Worm (Caenorhabditis elegans): Measurements from ENCODE around the gene F07C3.2.

F07C3.2 gene

DNA sequence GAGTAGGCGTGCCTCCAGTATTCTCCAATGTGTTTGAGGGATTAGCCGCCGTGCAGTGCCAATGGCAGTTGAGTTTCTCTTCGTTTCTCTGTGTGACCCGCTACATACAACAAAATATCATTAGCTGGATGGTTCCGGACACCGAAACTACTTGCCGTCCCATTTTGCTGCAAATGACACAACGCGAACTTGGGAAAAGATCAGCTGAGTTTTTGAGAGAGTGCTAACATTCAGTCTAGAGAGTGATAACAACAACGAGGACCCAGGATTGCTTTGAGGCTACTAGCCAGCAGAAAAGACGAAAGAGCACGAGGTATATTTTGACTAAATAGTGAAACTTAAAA lies 6.5 kb upstream of the F07C3.2 start:
- TF ChIP-seq elt-3 (tag; optimal IDR thresholded peaks at IDR 0.05) (no peak), pha-4 (tag; optimal IDR thresholded peaks at IDR 0.05) (no peak), fkh-2 (tag; optimal IDR thresholded peaks at IDR 0.05) (no peak), lsy-12 (tag; optimal IDR thresholded peaks at IDR 0.05) (no peak), nhr-43 (tag; optimal IDR thresholded peaks at IDR 0.05; ENCODE audit: poor library complexity, severe bottlenecking) (no peak), mdl-1 (tag; optimal IDR thresholded peaks at IDR 0.05) (no peak), nhr-237 (tag; optimal IDR thresholded peaks at IDR 0.05) (no peak), daf-12 (tag; optimal IDR thresholded peaks at IDR 0.05) (no peak), R02D3.7 (tag; optimal IDR thresholded peaks at IDR 0.05) (no peak), mml-1 (tag; optimal IDR thresholded peaks at IDR 0.05) (no peak), unc-62 (GFP tag; optimal IDR thresholded peaks at IDR 0.05) (no peak), nhr-76 (tag; optimal IDR thresholded peaks at IDR 0.05) (no peak), lin-39 (tag; optimal IDR thresholded peaks at IDR 0.05) (no peak)

DNA sequence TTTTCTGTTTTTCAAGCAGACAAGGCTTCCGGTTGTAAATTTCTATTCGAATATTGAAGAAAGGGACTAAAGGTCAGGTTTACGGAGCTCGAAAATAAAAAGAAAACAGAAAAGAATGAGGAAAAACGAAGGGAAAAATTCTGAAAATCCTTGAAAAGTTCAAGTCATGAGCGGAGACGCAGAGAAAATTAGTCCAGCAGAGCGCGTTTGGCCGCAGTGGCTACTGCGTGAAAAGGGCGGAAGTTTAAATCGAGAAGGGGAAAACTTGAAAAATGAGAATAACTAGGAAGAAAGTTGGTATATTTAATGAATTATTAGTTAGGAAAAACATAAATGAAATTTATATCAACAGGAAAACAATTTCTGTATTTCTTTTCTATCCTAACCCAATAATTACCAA lies 5.5 kb upstream of the F07C3.2 start:
- TF ChIP-seq egl-5 (tag; optimal IDR thresholded peaks at IDR 0.05) (peak; percentile 28), lin-15B (tag; optimal IDR thresholded peaks at IDR 0.05) (peak; percentile 75), skn-1 (tag; optimal IDR thresholded peaks at IDR 0.05) (peak; percentile 46), daf-12 (tag; optimal IDR thresholded peaks at IDR 0.05) (no peak), aly-2 (tag; optimal IDR thresholded peaks at IDR 0.05) (no peak), elt-2 (tag; optimal IDR thresholded peaks at IDR 0.05) (peak; percentile 44), jun-1 (tag; optimal IDR thresholded peaks at IDR 0.05) (no peak), ceh-28 (tag; optimal IDR thresholded peaks at IDR 0.05) (no peak), pha-4 (tag; optimal IDR thresholded peaks at IDR 0.05) (peak; percentile 77), ceh-82 (tag; optimal IDR thresholded peaks at IDR 0.05) (no peak), nhr-67 (tag; optimal IDR thresholded peaks at IDR 0.05) (no peak), nhr-77 (tag; optimal IDR thresholded peaks at IDR 0.05) (no peak), unc-39 (tag; optimal IDR thresholded peaks at IDR 0.05) (no peak), unc-62 (GFP tag; optimal IDR thresholded peaks at IDR 0.05) (no peak), ztf-11 (tag; optimal IDR thresholded peaks at IDR 0.05) (no peak), hmg-11 (tag; optimal IDR thresholded peaks at IDR 0.05) (peak; percentile 28), tbx-2 (tag; optimal IDR thresholded peaks at IDR 0.05) (no peak), nhr-23 (tag; optimal IDR thresholded peaks at IDR 0.05) (peak; percentile 51), egl-27 (tag; optimal IDR thresholded peaks at IDR 0.05) (no peak), nhr-25 (tag; optimal IDR thresholded peaks at IDR 0.05) (peak; percentile 55), nhr-43 (tag; optimal IDR thresholded peaks at IDR 0.05; ENCODE audit: poor library complexity, severe bottlenecking) (no peak), pqm-1 (tag; optimal IDR thresholded peaks at IDR 0.05) (peak; percentile 21), nhr-237 (tag; optimal IDR thresholded peaks at IDR 0.05) (no peak), elt-1 (tag; optimal IDR thresholded peaks at IDR 0.05) (no peak), nfya-1 (tag; optimal IDR thresholded peaks at IDR 0.05; ENCODE audit: insufficient read depth) (peak; percentile 79)

DNA sequence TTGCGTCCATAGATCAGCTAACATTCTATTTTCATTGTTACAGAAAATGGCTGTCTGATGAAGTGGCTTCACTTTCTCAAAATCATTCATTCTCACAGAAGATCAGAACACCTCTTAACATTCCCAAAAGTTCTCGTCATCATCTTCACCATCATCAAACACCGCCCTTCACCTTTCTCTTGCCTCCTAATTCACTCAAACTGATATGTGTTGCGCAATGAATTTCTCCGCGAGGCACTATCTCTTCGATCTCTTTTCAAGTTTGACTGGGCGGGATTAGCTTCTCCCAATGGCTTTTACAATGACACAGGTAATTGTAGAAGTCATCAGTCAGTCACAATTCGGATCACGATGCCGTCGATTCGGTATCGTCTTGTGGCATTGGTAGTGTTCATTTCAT lies 4.3 kb upstream of the F07C3.2 start, which contains the start of gene grd-6:
Gene grd-6, plus strand, starts transcription at position 301 of the 400 bp plus-strand sequence.
- no peak for TF ChIP-seq nhr-237 (tag; optimal IDR thresholded peaks at IDR 0.05)
- peak; percentile 25 for TF ChIP-seq nhr-25 (tag; optimal IDR thresholded peaks at IDR 0.05)

DNA sequence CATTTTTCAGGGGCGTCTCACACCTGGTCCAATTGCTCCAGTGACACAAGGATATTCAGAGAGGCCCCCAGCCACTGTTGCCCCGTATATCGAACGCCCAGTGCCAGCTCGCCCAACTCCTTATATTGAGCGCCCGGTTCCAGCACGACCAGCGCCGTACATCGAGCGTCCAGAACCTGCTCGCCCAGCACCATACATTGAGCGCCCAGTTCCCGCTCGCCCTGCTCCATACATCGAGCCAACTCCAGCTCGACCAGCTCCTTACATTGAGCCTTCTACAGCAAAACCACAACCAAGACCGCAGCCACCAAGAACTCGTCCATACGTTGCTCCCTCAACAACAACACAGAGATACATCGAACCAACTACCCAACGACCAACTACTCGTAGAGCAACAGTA lies 3.1 kb upstream of the F07C3.2 start:
- TF ChIP-seq nhr-43 (tag; optimal IDR thresholded peaks at IDR 0.05; ENCODE audit: poor library complexity, severe bottlenecking): no peak
- no peak for TF ChIP-seq elt-2 (tag; optimal IDR thresholded peaks at IDR 0.05)
- no peak for TF ChIP-seq ceh-16 (tag; optimal IDR thresholded peaks at IDR 0.05)
- no peak for TF ChIP-seq elt-3 (tag; optimal IDR thresholded peaks at IDR 0.05)
- TF ChIP-seq mml-1 (tag; optimal IDR thresholded peaks at IDR 0.05): no peak
- no peak for TF ChIP-seq egl-5 (tag; optimal IDR thresholded peaks at IDR 0.05)
- TF ChIP-seq jun-1 (tag; optimal IDR thresholded peaks at IDR 0.05): no peak
- no peak for TF ChIP-seq nhr-12 (tag; optimal IDR thresholded peaks at IDR 0.05)
- no peak for TF ChIP-seq nfya-1 (tag; optimal IDR thresholded peaks at IDR 0.05; ENCODE audit: insufficient read depth)
- no peak for TF ChIP-seq nhr-25 (tag; optimal IDR thresholded peaks at IDR 0.05)
- no peak for TF ChIP-seq egl-27 (tag; optimal IDR thresholded peaks at IDR 0.05)
- no peak for TF ChIP-seq nhr-11 (tag; optimal IDR thresholded peaks at IDR 0.05)
- TF ChIP-seq lin-15B (tag; optimal IDR thresholded peaks at IDR 0.05): no peak

All from whole organism, L3 larva.